Fruit fly (Drosophila melanogaster) whole organism, wandering third instar larva: Measurements from ENCODE around the gene NimC4.

Experiments used
- Abd-B ChIP-seq: fragments of >200 bp; optimal IDR thresholded peaks from 2 replicates; lab custom pipeline; 2017; ENCODE audit warnings: missing biosample characterization, missing genetic modification characterization
- CG32264 ChIP-seq: fragments of 200-800 bp; sonication (Bioruptor generic); optimal IDR thresholded peaks from 2 replicates; lab custom pipeline; 2016; ENCODE audit warnings: missing biosample characterization, missing genetic modification characterization
- CG9705 ChIP-seq: fragments of 200-800 bp; sonication (Bioruptor generic); optimal IDR thresholded peaks from 2 replicates; lab custom pipeline; 2018; ENCODE audit warnings: missing biosample characterization, mild to moderate bottlenecking, missing genetic modification characterization
- CrebA ChIP-seq: fragments of 200-800 bp; sonication (Bioruptor generic); optimal IDR thresholded peaks from 2 replicates; lab custom pipeline; 2016; ENCODE audit warnings: missing biosample characterization, mild to moderate bottlenecking, missing genetic modification characterization, borderline replicate concordance
- Dfd ChIP-seq: fragments of >200 bp; optimal IDR thresholded peaks from 2 replicates; lab custom pipeline; 2017; ENCODE audit warnings: missing biosample characterization, missing genetic modification characterization
- Dif ChIP-seq: fragments of 200-275, 200-300 bp; sonication (Bioruptor generic); optimal IDR thresholded peaks from 2 replicates; lab custom pipeline; 2018; ENCODE audit warnings: missing biosample characterization, missing genetic modification characterization; ENCODE audit not compliant: partially characterized antibody
- GATAd ChIP-seq: sonication (Bioruptor generic); optimal IDR thresholded peaks from 2 replicates; lab custom pipeline; 2016; ENCODE audit warnings: missing biosample characterization, missing genetic modification characterization
- HLH106 ChIP-seq: fragments of 200-800 bp; optimal IDR thresholded peaks from 3 replicates; lab custom pipeline; 2019; ENCODE audit warnings: missing biosample characterization, mild to moderate bottlenecking, missing genetic modification characterization, moderate library complexity
- Hnf4 ChIP-seq: fragments of 200-800 bp; sonication (Bioruptor generic); optimal IDR thresholded peaks from 2 replicates; lab custom pipeline; 2016; ENCODE audit warnings: missing biosample characterization, mild to moderate bottlenecking, missing genetic modification characterization
- Hr78 ChIP-seq: fragments of >200 bp; optimal IDR thresholded peaks from 2 replicates; lab custom pipeline; 2017; ENCODE audit warnings: missing biosample characterization, missing genetic modification characterization
- Hr83 ChIP-seq: fragments of 200-300 bp; sonication (Bioruptor generic); optimal IDR thresholded peaks from 2 replicates; lab custom pipeline; 2016; ENCODE audit warnings: missing biosample characterization, mild to moderate bottlenecking, missing genetic modification characterization, moderate library complexity; ENCODE audit not compliant: poor library complexity, severe bottlenecking
- Jra ChIP-seq: sonication (Bioruptor generic); optimal IDR thresholded peaks from 2 replicates; lab custom pipeline; 2016; ENCODE audit warnings: missing biosample characterization, missing genetic modification characterization
- Mio ChIP-seq: sonication (Bioruptor generic); optimal IDR thresholded peaks from 2 replicates; lab custom pipeline; 2016; ENCODE audit warnings: missing biosample characterization, missing genetic modification characterization
- Myc ChIP-seq: fragments of >200 bp; optimal IDR thresholded peaks from 2 replicates; lab custom pipeline; 2017
- N ChIP-seq: fragments of >200 bp; optimal IDR thresholded peaks from 2 replicates; lab custom pipeline; 2018; ENCODE audit warnings: missing biosample characterization, missing external identifiers, missing genetic modification characterization
- OdsH ChIP-seq: fragments of 200-800 bp; sonication (Bioruptor generic); optimal IDR thresholded peaks from 2 replicates; lab custom pipeline; 2016; ENCODE audit warnings: missing biosample characterization, mild to moderate bottlenecking, missing genetic modification characterization
- Rel ChIP-seq, 2 experiments: fragments of 200-800 bp; sonication (Bioruptor generic) in 1 of 2; optimal IDR thresholded peaks; 2 replicates in 1 of 2; 3 replicates in 1 of 2; lab custom pipeline; 2016 to 2019; ENCODE audit warnings: mild to moderate bottlenecking in 2 of 2, missing biosample characterization in 2 of 2, missing genetic modification characterization in 2 of 2, moderate library complexity in 1 of 2
- Sp1 ChIP-seq: fragments of 200-800 bp; sonication (Bioruptor generic); optimal IDR thresholded peaks from 3 replicates; lab custom pipeline; 2019; ENCODE audit warnings: missing biosample characterization, mild to moderate bottlenecking, missing genetic modification characterization, moderate library complexity
- Vsx2 ChIP-seq: fragments of 200-300, 225-300 bp; sonication (Bioruptor generic); optimal IDR thresholded peaks from 2 replicates; lab custom pipeline; 2018; ENCODE audit warnings: missing biosample characterization, missing genetic modification characterization; ENCODE audit not compliant: partially characterized antibody
- br ChIP-seq: fragments of 200-800 bp; sonication (Bioruptor generic); optimal IDR thresholded peaks from 2 replicates; lab custom pipeline; 2016; ENCODE audit warnings: missing biosample characterization, missing genetic modification characterization
- brk ChIP-seq: fragments of 200-800 bp; sonication (Bioruptor generic); optimal IDR thresholded peaks from 2 replicates; lab custom pipeline; 2016; ENCODE audit warnings: missing biosample characterization, mild to moderate bottlenecking, missing genetic modification characterization
- dl ChIP-seq, 2 experiments: fragments of 175-275, 200-275 bp in 1 of 2; fragments of 200-275 bp in 1 of 2; sonication (Bioruptor generic); optimal IDR thresholded peaks; lab custom pipeline; 2018; ENCODE audit warnings: mild to moderate bottlenecking in 2 of 2, missing biosample characterization in 2 of 2, missing genetic modification characterization in 2 of 2, moderate library complexity in 2 of 2; ENCODE audit not compliant: partially characterized antibody in 2 of 2, insufficient read depth in 1 of 2
- dmrt93B ChIP-seq: fragments of 200-800 bp; sonication (Bioruptor generic); optimal IDR thresholded peaks from 2 replicates; lab custom pipeline; 2018; ENCODE audit warnings: missing biosample characterization, mild to moderate bottlenecking, missing genetic modification characterization
- dsf ChIP-seq: sonication (Bioruptor generic); optimal IDR thresholded peaks from 2 replicates; lab custom pipeline; 2016; ENCODE audit warnings: missing biosample characterization, missing genetic modification characterization, borderline replicate concordance
- ey ChIP-seq: fragments of 200-800 bp; sonication (Bioruptor generic); optimal IDR thresholded peaks from 2 replicates; lab custom pipeline; 2016; ENCODE audit warnings: missing biosample characterization, missing genetic modification characterization
- foxo ChIP-seq, 2 experiments: fragments of 200-800 bp; sonication (Bioruptor generic); optimal IDR thresholded peaks; 2 replicates in 1 of 2; 3 replicates in 1 of 2; lab custom pipeline; 2016 to 2017; ENCODE audit warnings: missing biosample characterization in 2 of 2, missing genetic modification characterization in 2 of 2
- fru ChIP-seq: fragments of 200-800 bp; sonication (Bioruptor generic); optimal IDR thresholded peaks from 3 replicates; lab custom pipeline; 2016; ENCODE audit warnings: missing biosample characterization, mild to moderate bottlenecking, missing genetic modification characterization
- h ChIP-seq: fragments of 200-800 bp; sonication (Bioruptor generic); optimal IDR thresholded peaks from 3 replicates; lab custom pipeline; 2016; ENCODE audit warnings: missing biosample characterization, mild to moderate bottlenecking, missing genetic modification characterization
- jim ChIP-seq: fragments of 175-275, 200-325 bp; sonication (Bioruptor generic); optimal IDR thresholded peaks from 2 replicates; lab custom pipeline; 2016; ENCODE audit warnings: missing biosample characterization, mild to moderate bottlenecking, missing genetic modification characterization
- lola ChIP-seq: fragments of >200 bp; optimal IDR thresholded peaks from 2 replicates; lab custom pipeline; 2017; ENCODE audit warnings: missing biosample characterization, missing genetic modification characterization
- pan ChIP-seq: fragments of >200 bp; optimal IDR thresholded peaks from 2 replicates; lab custom pipeline; 2017
- psq ChIP-seq: fragments of 200-800 bp; sonication (Bioruptor generic); optimal IDR thresholded peaks from 3 replicates; lab custom pipeline; 2017; ENCODE audit warnings: missing biosample characterization, mild to moderate bottlenecking, missing genetic modification characterization, moderate library complexity
- rgr ChIP-seq: fragments of 200-800 bp; sonication (Bioruptor generic); optimal IDR thresholded peaks from 3 replicates; lab custom pipeline; 2016; ENCODE audit warnings: missing biosample characterization, mild to moderate bottlenecking, missing genetic modification characterization
- sage ChIP-seq: fragments of 200-800 bp; sonication (Bioruptor generic); optimal IDR thresholded peaks from 2 replicates; lab custom pipeline; 2016; ENCODE audit warnings: missing biosample characterization, mild to moderate bottlenecking, missing genetic modification characterization
- sv ChIP-seq: fragments of 200-800 bp; sonication (Bioruptor generic); optimal IDR thresholded peaks from 3 replicates; lab custom pipeline; 2016; ENCODE audit warnings: missing biosample characterization, missing genetic modification characterization
- tai ChIP-seq: sonication (Bioruptor generic); optimal IDR thresholded peaks from 2 replicates; lab custom pipeline; 2016; ENCODE audit warnings: missing biosample characterization, missing genetic modification characterization
- usp ChIP-seq: fragments of >200 bp; optimal IDR thresholded peaks from 2 replicates; lab custom pipeline; 2017; ENCODE audit warnings: missing biosample characterization, missing genetic modification characterization
- woc ChIP-seq: sonication (Bioruptor generic); optimal IDR thresholded peaks from 2 replicates; lab custom pipeline; 2016; ENCODE audit warnings: missing biosample characterization, mild to moderate bottlenecking, missing genetic modification characterization

The NimC4 gene

dm6 chr2L:14019654-14020053, 27.7 kb upstream of the NimC4 start:
- TF ChIP-seq lola = no peak
- TF ChIP-seq, all 38 proteins: peak for 0

dm6 chr2L:14020108-14020507, 27.3 kb upstream of the NimC4 start, which contains the start of gene NimC3:
TSS of gene NimC3 (minus strand) at chr2L:14020208.
- TF ChIP-seq N (no peak), sv (GFP tag; lab: Kevin White, UChicago) (no peak), usp (GFP tag; lab: Kevin White, UChicago) (no peak), woc (GFP tag; lab: Kevin White, UChicago) (no peak), Mio (no peak), sage (GFP tag; lab: Kevin White, UChicago) (no peak), dsf (GFP tag; lab: Kevin White, UChicago) (no peak), br (GFP tag; lab: Kevin White, UChicago) (no peak), Hr78 (no peak), psq (GFP tag; lab: Kevin White, UChicago) (no peak), Jra (GFP tag; lab: Kevin White, UChicago) (no peak), Sp1 (GFP tag; lab: Kevin White, UChicago) (no peak), Abd-B (no peak), Myc (lab: Kevin White, UChicago) (no peak)

- TF ChIP-seq dmrt93B (GFP tag; lab: Kevin White, UChicago) = no peak
- TF ChIP-seq Vsx2 = peak; percentile 91
- TF ChIP-seq dl (GFP tag; optimal IDR thresholded peaks at IDR 0.05; lab: Kevin White, UChicago; ENCODE audit: insufficient read depth in 1 of 2, partially characterized antibody in 2 of 2) = peak in 1 of 2 experiments; percentile 27
- TF ChIP-seq lola = no peak
- TF ChIP-seq CrebA (GFP tag; lab: Kevin White, UChicago) = peak; percentile 37
- TF ChIP-seq brk = peak; percentile 2
- TF ChIP-seq Dif (GFP tag; lab: Kevin White, UChicago) = peak; percentile 30
These were observed 26.9 kb upstream of the NimC4 start for dm6 chr2L:14020545-14020874.

- TF ChIP-seq Jra (GFP tag; lab: Kevin White, UChicago) = no peak
- TF ChIP-seq Myc (lab: Kevin White, UChicago) = no peak
- peak; percentile 18 for TF ChIP-seq psq (GFP tag; lab: Kevin White, UChicago)
- peak; percentile 75 for TF ChIP-seq woc (GFP tag; lab: Kevin White, UChicago)
- peak; percentile 28 for TF ChIP-seq sv (GFP tag; lab: Kevin White, UChicago)
- TF ChIP-seq CrebA (GFP tag; lab: Kevin White, UChicago) = no peak
- peak; percentile 44 for TF ChIP-seq br (GFP tag; lab: Kevin White, UChicago)
- TF ChIP-seq Rel (GFP tag; optimal IDR thresholded peaks at IDR 0.05; lab: Kevin White, UChicago) = no peak
- no peak for TF ChIP-seq Rel (tag; optimal IDR thresholded peaks at IDR 0.05; lab: Kevin White, UChicago)
- TF ChIP-seq HLH106 (tag; lab: Kevin White, UChicago) = peak; percentile 49
- TF ChIP-seq foxo (GFP tag; optimal IDR thresholded peaks at IDR 0.05; lab: Kevin White, UChicago) = peak; percentile 2 to 71
- TF ChIP-seq Sp1 (GFP tag; lab: Kevin White, UChicago) = peak; percentile 46
- no peak for TF ChIP-seq CG32264
- TF ChIP-seq OdsH = peak; percentile 9
- peak; percentile 58 for TF ChIP-seq Hnf4 (GFP tag; lab: Kevin White, UChicago)
- TF ChIP-seq tai (GFP tag; lab: Kevin White, UChicago) = peak; percentile 15
- TF ChIP-seq usp (GFP tag; lab: Kevin White, UChicago) = no peak
- TF ChIP-seq Hr78 = no peak
- TF ChIP-seq dmrt93B (GFP tag; lab: Kevin White, UChicago) = no peak
- no peak for TF ChIP-seq jim (GFP tag; lab: Kevin White, UChicago)
- peak; percentile 55 for TF ChIP-seq sage (GFP tag; lab: Kevin White, UChicago)
- TF ChIP-seq rgr (GFP tag; lab: Kevin White, UChicago) = peak; percentile 65
- no peak for TF ChIP-seq GATAd (GFP tag; lab: Kevin White, UChicago)
- TF ChIP-seq lola = no peak
- peak; percentile 28 for TF ChIP-seq Dfd (GFP tag; lab: Kevin White, UChicago)
- no peak for TF ChIP-seq N
- TF ChIP-seq Hr83 = peak; percentile 35
- no peak for TF ChIP-seq dl (GFP tag; optimal IDR thresholded peaks at IDR 0.05; lab: Kevin White, UChicago; ENCODE audit: insufficient read depth in 1 of 2, partially characterized antibody in 2 of 2)
- TF ChIP-seq pan (lab: Kevin White, UChicago) = peak; percentile 23
- peak; percentile 71 for TF ChIP-seq h (GFP tag; lab: Kevin White, UChicago)
- TF ChIP-seq Abd-B = no peak
- peak; percentile 66 for TF ChIP-seq fru (GFP tag; lab: Kevin White, UChicago)
- no peak for TF ChIP-seq Vsx2
- TF ChIP-seq CG9705 = no peak
- TF ChIP-seq dsf (GFP tag; lab: Kevin White, UChicago) = no peak
- TF ChIP-seq Dif (GFP tag; lab: Kevin White, UChicago) = no peak
- TF ChIP-seq Mio = no peak
- TF ChIP-seq brk = peak; percentile 31
- peak; percentile 24 for TF ChIP-seq ey (GFP tag; lab: Kevin White, UChicago)
These were observed 26.3 kb upstream of the NimC4 start for dm6 chr2L:14020875-14021643.
